Worm (Caenorhabditis elegans) whole organism, young adult: ENCODE data around the gene R06F6.14.

Experiments
- F10E7.11 ChIP-seq: sonication (generic microtip); optimal IDR thresholded peaks from 2 replicates; lab custom pipeline; 2017; ENCODE audit warnings: mild to moderate bottlenecking, missing genetic modification characterization, moderate library complexity, missing compliant biosample characterization
- Y95B8A.8 ChIP-seq: fragments of 200-800 bp; sonication (Bioruptor generic); IDR thresholded peaks from 2 replicates; pipeline ENCODE4 v1.3.6; 2022; ENCODE audit warnings: missing genetic modification reagents, missing genetic modification characterization, missing compliant biosample characterization
- aptf-3 ChIP-seq: fragments of 200-800 bp; sonication (Bioruptor generic); IDR thresholded peaks from 2 replicates; pipeline ENCODE4 v1.3.6; 2022; ENCODE audit warnings: missing genetic modification characterization, missing compliant biosample characterization
- die-1 ChIP-seq: sonication (generic microtip); optimal IDR thresholded peaks from 2 replicates; lab custom pipeline; 2016; ENCODE audit warnings: missing genotype, mild to moderate bottlenecking, missing genetic modification characterization, missing compliant biosample characterization
- ekl-4 ChIP-seq: fragments of 200-800 bp; sonication (Bioruptor generic); IDR thresholded peaks from 2 replicates; pipeline ENCODE4 v1.3.6; 2022; ENCODE audit warnings: missing genetic modification reagents, missing genetic modification characterization, missing compliant biosample characterization
- hrde-1 ChIP-seq: sonication (generic microtip); optimal IDR thresholded peaks from 2 replicates; lab custom pipeline; 2016; ENCODE audit warnings: missing genetic modification characterization, mild to moderate bottlenecking, missing compliant biosample characterization, moderate library complexity, missing genotype, missing genetic modification reagents, borderline replicate concordance
- nfya-2 ChIP-seq: fragments of 200-800 bp; sonication (Bioruptor generic); IDR thresholded peaks from 2 replicates; pipeline ENCODE4 v1.3.6; 2022; ENCODE audit warnings: missing genetic modification reagents, missing genetic modification characterization, missing compliant biosample characterization
- rec-8 ChIP-seq, 2 experiments: sonication (generic microtip); optimal IDR thresholded peaks; 2 replicates each; lab custom pipeline; 2016; ENCODE audit warnings: mild to moderate bottlenecking in 2 of 2, missing genetic modification characterization in 2 of 2, missing genetic modification reagents in 2 of 2, missing genotype in 2 of 2, missing biosample characterization in 1 of 2, missing compliant biosample characterization in 1 of 2, moderate library complexity in 1 of 2
- snpc-1.3 ChIP-seq: sonication (generic microtip); optimal IDR thresholded peaks from 2 replicates; lab custom pipeline; 2017; ENCODE audit warnings: missing genetic modification characterization, mild to moderate bottlenecking, missing compliant biosample characterization, antibody characterized with exemption, moderate library complexity, missing genotype, missing genetic modification reagents; ENCODE audit not compliant: insufficient read depth
- snpc-4 ChIP-seq, 5 experiments: fragments of 150-350 bp in 1 of 5; sonication (generic microtip) in 4 of 5; optimal IDR thresholded peaks; 2 replicates each; lab custom pipeline; 2014 to 2018; ENCODE audit warnings: missing genetic modification characterization in 5 of 5, missing biosample characterization in 3 of 5, antibody characterized with exemption in 2 of 5, mild to moderate bottlenecking in 2 of 5, missing compliant biosample characterization in 2 of 5, missing genotype in 2 of 5, moderate library complexity in 2 of 5, missing genetic modification reagents in 1 of 5
- unc-62 ChIP-seq: fragments of 150-350 bp; optimal IDR thresholded peaks from 2 replicates; lab custom pipeline; 2014; ENCODE audit warnings: missing biosample characterization, missing genetic modification reagents, missing genetic modification characterization

- TF ChIP-seq unc-62 = no peak
- TF ChIP-seq rec-8 (tag; optimal IDR thresholded peaks at IDR 0.05; lab: Kevin White, UChicago) = no peak
- TF ChIP-seq Y95B8A.8 (GFP tag; lab: Robert Waterston, UW) = no peak
- TF ChIP-seq nfya-2 (GFP tag; lab: Robert Waterston, UW) = no peak
- TF ChIP-seq hrde-1 (tag; lab: Kevin White, UChicago) = no peak
- TF ChIP-seq snpc-4 (GFP tag; optimal IDR thresholded peaks at IDR 0.05; lab: Kevin White, UChicago) = no peak
- TF ChIP-seq snpc-4 (tag; optimal IDR thresholded peaks at IDR 0.05; lab: Kevin White, UChicago) = no peak
- TF ChIP-seq snpc-1.3 = no peak
- TF ChIP-seq die-1 (tag; lab: Kevin White, UChicago) = no peak
- no peak for TF ChIP-seq aptf-3
- no peak for TF ChIP-seq F10E7.11
- TF ChIP-seq ekl-4 (GFP tag; lab: Robert Waterston, UW) = no peak
Measured at ce11 chrII:10829081-10829480, 20.0 kb downstream of the R06F6.14 start, which contains the start of gene VM106R.1.
